Fruit fly (Drosophila melanogaster): ENCODE data around the gene mRpL24.

DNA sequence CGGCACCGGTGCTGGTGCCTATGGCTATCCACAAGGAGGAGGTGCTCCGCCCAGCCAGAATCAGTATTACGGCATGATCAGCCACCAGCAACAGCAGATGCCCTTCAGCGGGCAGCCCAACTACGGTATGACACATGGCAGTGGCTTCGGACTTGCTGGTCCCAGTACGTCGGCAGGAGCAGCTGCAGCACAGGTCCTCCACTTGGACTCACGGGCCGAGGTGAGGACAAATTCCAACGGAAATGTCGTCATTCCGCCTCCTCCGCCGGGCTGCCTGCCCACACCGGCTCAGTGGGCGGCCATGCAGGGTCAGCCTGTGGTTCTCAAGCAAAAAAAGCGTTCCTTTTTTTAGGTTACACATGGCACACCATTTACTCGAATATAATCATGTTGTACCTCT, 20.8 kb upstream of the mRpL24 start:
- no peak for TF ChIP-seq fd85E (GFP tag; optimal IDR thresholded peaks at IDR 0.05)
- TF ChIP-seq Hr38 (GFP tag; optimal IDR thresholded peaks at IDR 0.05): no peak
- TF ChIP-seq Hr39 (GFP tag; optimal IDR thresholded peaks at IDR 0.05): no peak
- TF ChIP-seq dac (GFP tag; optimal IDR thresholded peaks at IDR 0.05): no peak
- TF ChIP-seq Blimp-1 (GFP tag; optimal IDR thresholded peaks at IDR 0.05): no peak
- no peak for TF ChIP-seq Sox102F (GFP tag; optimal IDR thresholded peaks at IDR 0.05)
